Worm (Caenorhabditis elegans) whole organism, young adult: ENCODE data around the gene mboa-4.

Experiments used
- F37B4.10 ChIP-seq: fragments of 200-800 bp; sonication (Bioruptor generic); IDR thresholded peaks from 2 replicates; pipeline ENCODE4 v1.3.6; 2022; ENCODE audit warnings: missing genetic modification characterization, missing compliant biosample characterization
- F55B11.4 ChIP-seq: sonication (generic microtip); optimal IDR thresholded peaks from 2 replicates; lab custom pipeline; 2016; ENCODE audit warnings: missing compliant biosample characterization, missing genetic modification characterization, borderline replicate concordance; ENCODE audit not compliant: insufficient read depth
- attf-6 ChIP-seq: fragments of 200-800 bp; sonication (Bioruptor generic); IDR thresholded peaks from 2 replicates; pipeline ENCODE4 v1.3.6; 2022; ENCODE audit warnings: missing genetic modification reagents, missing genetic modification characterization, missing compliant biosample characterization
- die-1 ChIP-seq: sonication (generic microtip); optimal IDR thresholded peaks from 2 replicates; lab custom pipeline; 2016; ENCODE audit warnings: missing genotype, mild to moderate bottlenecking, missing genetic modification characterization, missing compliant biosample characterization
- dpl-1 ChIP-seq: fragments of 150-350 bp; optimal IDR thresholded peaks from 2 replicates; lab custom pipeline; 2014; ENCODE audit warnings: missing biosample characterization, missing genetic modification reagents, missing genetic modification characterization
- lag-1 ChIP-seq: fragments of 200-800 bp; sonication (Bioruptor generic); IDR thresholded peaks from 2 replicates; pipeline ENCODE4 v1.3.6; 2022; ENCODE audit warnings: missing genetic modification reagents, missing genetic modification characterization, missing compliant biosample characterization
- unc-62 ChIP-seq: fragments of 150-350 bp; optimal IDR thresholded peaks from 2 replicates; lab custom pipeline; 2014; ENCODE audit warnings: missing biosample characterization, missing genetic modification reagents, missing genetic modification characterization
- xnd-1 ChIP-seq: sonication (generic microtip); optimal IDR thresholded peaks from 2 replicates; lab custom pipeline; 2016; ENCODE audit warnings: missing genotype, missing genetic modification reagents, missing genetic modification characterization, missing compliant biosample characterization
- ztf-26 ChIP-seq: sonication (generic microtip); optimal IDR thresholded peaks from 2 replicates; lab custom pipeline; 2017; ENCODE audit warnings: missing genetic modification characterization, missing compliant biosample characterization

- TF ChIP-seq F37B4.10 (GFP tag; lab: Robert Waterston, UW) (no peak), xnd-1 (no peak), dpl-1 (no peak), attf-6 (no peak), die-1 (tag; lab: Kevin White, UChicago) (no peak), F55B11.4 (tag; lab: Kevin White, UChicago) (no peak), lag-1 (no peak), unc-62 (GFP tag; lab: Kevin White, UChicago) (no peak), ztf-26 (tag; lab: Kevin White, UChicago) (no peak)
Observed at ce11 chrIV:11125200-11125599, 34.6 kb downstream of the mboa-4 start.
